Fruit fly (Drosophila melanogaster) whole organism, embryonic: ENCODE measurements around the gene srl.
A peak's percentile ranks its signal among the peaks of the same experiment; 100 is the strongest.

Experiments used
- Blimp-1 ChIP-seq: fragments of 200-800 bp; sonication (Bioruptor generic); optimal IDR thresholded peaks from 3 replicates; lab custom pipeline; 2018; ENCODE audit warnings: missing biosample characterization, missing genetic modification characterization, mild to moderate bottlenecking, moderate library complexity, missing genetic modification reagents
- CG10147 ChIP-seq: fragments of 200-800 bp; sonication (Bioruptor generic); optimal IDR thresholded peaks from 2 replicates; lab custom pipeline; 2019; ENCODE audit warnings: missing biosample characterization, mild to moderate bottlenecking, missing genetic modification characterization, moderate library complexity
- CG1024 ChIP-seq: fragments of 200-800 bp; sonication (Bioruptor generic); IDR thresholded peaks from 2 replicates; pipeline ENCODE4 v1.3.6; 2022; ENCODE audit warnings: missing biosample characterization, missing genetic modification characterization
- CG11560 ChIP-seq: fragments of 200-800 bp; sonication (Bioruptor generic); IDR thresholded peaks from 3 replicates; pipeline ENCODE4 v1.3.6; 2022; ENCODE audit warnings: missing biosample characterization, missing genetic modification characterization
- CG13424 ChIP-seq: fragments of 200-800 bp; sonication (Bioruptor generic); optimal IDR thresholded peaks from 2 replicates; lab custom pipeline; 2019; ENCODE audit warnings: missing biosample characterization, mild to moderate bottlenecking, missing genetic modification characterization, moderate library complexity
- CG15479 ChIP-seq: fragments of 200-800 bp; sonication (Bioruptor generic); optimal IDR thresholded peaks from 3 replicates; lab custom pipeline; 2019; ENCODE audit warnings: missing biosample characterization, mild to moderate bottlenecking, missing genetic modification characterization, moderate library complexity
- CG16815 ChIP-seq: fragments of 200-800 bp; sonication (Bioruptor generic); optimal IDR thresholded peaks from 3 replicates; lab custom pipeline; 2017; ENCODE audit warnings: missing biosample characterization, mild to moderate bottlenecking, missing genetic modification characterization
- CG17186 ChIP-seq: fragments of 200-800 bp; sonication (Bioruptor generic); optimal IDR thresholded peaks from 3 replicates; lab custom pipeline; 2017; ENCODE audit warnings: missing biosample characterization, missing genetic modification reagents, missing genetic modification characterization
- CG17612 ChIP-seq: fragments of 200-800 bp; sonication (Bioruptor generic); IDR thresholded peaks from 2 replicates; pipeline ENCODE4 v1.3.6; 2022; ENCODE audit warnings: missing biosample characterization, missing genetic modification characterization
- CG17829 ChIP-seq: fragments of 200-800 bp; optimal IDR thresholded peaks from 2 replicates; lab custom pipeline; 2019; ENCODE audit warnings: missing biosample characterization, mild to moderate bottlenecking, missing genetic modification characterization, moderate library complexity
- CG17912 ChIP-seq: fragments of 200-800 bp; sonication (Bioruptor generic); optimal IDR thresholded peaks from 2 replicates; lab custom pipeline; 2018; ENCODE audit warnings: missing biosample characterization, mild to moderate bottlenecking, missing genetic modification characterization
- CG18011 ChIP-seq: fragments of 200-800 bp; sonication (Bioruptor generic); optimal IDR thresholded peaks from 2 replicates; lab custom pipeline; 2017; ENCODE audit warnings: missing biosample characterization, missing genetic modification characterization, mild to moderate bottlenecking, moderate library complexity, missing genotype
- CG2129 ChIP-seq: fragments of 200-800 bp; sonication (Bioruptor generic); IDR thresholded peaks from 2 replicates; pipeline ENCODE4 v1.3.6; 2022; ENCODE audit warnings: missing biosample characterization, missing genetic modification characterization; ENCODE audit not compliant: partially characterized antibody
- CG3995 ChIP-seq: fragments of 200-800 bp; sonication (Bioruptor generic); optimal IDR thresholded peaks from 3 replicates; lab custom pipeline; 2016; ENCODE audit warnings: missing biosample characterization, missing genetic modification characterization
- CG4854 ChIP-seq: fragments of 200-800 bp; sonication (Bioruptor generic); optimal IDR thresholded peaks from 2 replicates; lab custom pipeline; 2016; ENCODE audit warnings: missing biosample characterization, missing genetic modification characterization, inconsistent platforms
- CG6272 ChIP-seq: fragments of 200-800 bp; sonication (Bioruptor generic); IDR thresholded peaks from 2 replicates; pipeline ENCODE4 v1.3.6; 2022; ENCODE audit warnings: missing biosample characterization, missing genetic modification characterization
- CG6689 ChIP-seq: fragments of 200-800 bp; sonication (Bioruptor generic); IDR thresholded peaks from 2 replicates; pipeline ENCODE4 v1.3.6; 2022; ENCODE audit warnings: missing biosample characterization, missing genetic modification characterization
- CG6791 ChIP-seq: fragments of 200-800 bp; sonication (Bioruptor generic); IDR thresholded peaks from 3 replicates; pipeline ENCODE4 v1.3.6; 2022; ENCODE audit warnings: missing biosample characterization, missing genetic modification characterization; ENCODE audit not compliant: partially characterized antibody
- CG8290 ChIP-seq, 3 experiments: fragments of 200-800 bp; sonication (Bioruptor generic); optimal IDR thresholded peaks; 2 replicates each; lab custom pipeline; 2016 to 2019; ENCODE audit warnings: missing biosample characterization in 3 of 3, missing genetic modification characterization in 3 of 3, mild to moderate bottlenecking in 2 of 3, moderate library complexity in 1 of 3
- CG9609 ChIP-seq: fragments of 200-800 bp; sonication (Bioruptor generic); optimal IDR thresholded peaks from 3 replicates; lab custom pipeline; 2016; ENCODE audit warnings: missing biosample characterization, missing genetic modification characterization
- D19B ChIP-seq: fragments of 200-800 bp; sonication (Bioruptor generic); optimal IDR thresholded peaks from 2 replicates; lab custom pipeline; 2017; ENCODE audit warnings: missing biosample characterization, mild to moderate bottlenecking, missing genetic modification characterization
- Dip3 ChIP-seq: fragments of 200-800 bp; sonication (Bioruptor generic); optimal IDR thresholded peaks from 3 replicates; lab custom pipeline; 2016; ENCODE audit warnings: missing biosample characterization, missing genetic modification characterization
- Ets97D ChIP-seq: fragments of 200-800 bp; sonication (Bioruptor generic); optimal IDR thresholded peaks from 3 replicates; lab custom pipeline; 2016; ENCODE audit warnings: missing biosample characterization, missing genetic modification characterization
- Gug ChIP-seq: fragments of 200-800 bp; sonication (Bioruptor generic); IDR thresholded peaks from 4 replicates; pipeline ENCODE4 v1.3.6; 2022; ENCODE audit warnings: missing biosample characterization, missing genetic modification characterization
- HLH54F ChIP-seq: fragments of 200-800 bp; sonication (Bioruptor generic); optimal IDR thresholded peaks from 3 replicates; lab custom pipeline; 2016; ENCODE audit warnings: missing biosample characterization, missing genetic modification characterization
- HmgD ChIP-seq: fragments of 200-800 bp; sonication (Bioruptor generic); optimal IDR thresholded peaks from 3 replicates; lab custom pipeline; 2016; ENCODE audit warnings: missing biosample characterization, missing genetic modification characterization
- Kr ChIP-seq: fragments of 200-800 bp; sonication (Bioruptor generic); optimal IDR thresholded peaks from 2 replicates; lab custom pipeline; 2017; ENCODE audit warnings: missing biosample characterization, mild to moderate bottlenecking, missing genetic modification characterization
- Poxn ChIP-seq: fragments of 200-800 bp; sonication (Bioruptor generic); IDR thresholded peaks from 2 replicates; pipeline ENCODE4 v1.3.6; 2022; ENCODE audit warnings: missing biosample characterization, missing genetic modification characterization
- Side ChIP-seq: fragments of 200-800 bp; sonication (Bioruptor generic); optimal IDR thresholded peaks from 2 replicates; lab custom pipeline; 2016; ENCODE audit warnings: missing biosample characterization, missing genetic modification characterization
- Sry-β ChIP-seq: fragments of 200-800 bp; sonication (Bioruptor generic); optimal IDR thresholded peaks from 2 replicates; lab custom pipeline; 2018; ENCODE audit warnings: missing biosample characterization, mild to moderate bottlenecking, missing genetic modification characterization, moderate library complexity
- Vsx1 ChIP-seq: fragments of 200-800 bp; sonication (Bioruptor generic); optimal IDR thresholded peaks from 2 replicates; lab custom pipeline; 2017; ENCODE audit warnings: missing biosample characterization, mild to moderate bottlenecking, missing genetic modification characterization, missing genetic modification reagents
- Xbp1 ChIP-seq: fragments of 200-800 bp; sonication (Bioruptor generic); optimal IDR thresholded peaks from 3 replicates; lab custom pipeline; 2016; ENCODE audit warnings: missing biosample characterization, mild to moderate bottlenecking, missing genetic modification characterization
- Xrp1 ChIP-seq: fragments of 200-800 bp; sonication (Bioruptor generic); IDR thresholded peaks from 2 replicates; pipeline ENCODE4 v1.3.6; 2022; ENCODE audit warnings: missing biosample characterization, missing genetic modification characterization
- bcd ChIP-seq: fragments of 200-800 bp; sonication (Bioruptor generic); optimal IDR thresholded peaks from 2 replicates; lab custom pipeline; 2017; ENCODE audit warnings: missing biosample characterization, mild to moderate bottlenecking, missing genetic modification characterization
- dysf ChIP-seq: fragments of 200-800 bp; sonication (Bioruptor generic); IDR thresholded peaks from 3 replicates; pipeline ENCODE4 v1.3.6; 2022; ENCODE audit warnings: missing biosample characterization, missing genetic modification characterization
- ems ChIP-seq: fragments of 200-800 bp; sonication (Bioruptor generic); optimal IDR thresholded peaks from 3 replicates; lab custom pipeline; 2016; ENCODE audit warnings: missing biosample characterization, missing genetic modification characterization
- gt ChIP-seq: fragments of 200-800 bp; sonication (Bioruptor generic); IDR thresholded peaks from 2 replicates; pipeline ENCODE4 v1.3.6; 2022; ENCODE audit warnings: missing biosample characterization, missing genetic modification characterization
- lilli ChIP-seq: fragments of 200-800 bp; sonication (Bioruptor generic); optimal IDR thresholded peaks from 3 replicates; lab custom pipeline; 2016; ENCODE audit warnings: missing biosample characterization, missing genetic modification characterization
- lola ChIP-seq, 3 experiments: fragments of >200 bp in 2 of 3; fragments of 200-800 bp in 1 of 3; sonication (Bioruptor generic) in 1 of 3; optimal IDR thresholded peaks; 2 replicates each; lab custom pipeline; 2017 to 2019; ENCODE audit warnings: missing biosample characterization in 3 of 3, missing genetic modification characterization in 3 of 3, mild to moderate bottlenecking in 1 of 3, moderate library complexity in 1 of 3
- onecut ChIP-seq: fragments of 200-800 bp; sonication (Bioruptor generic); IDR thresholded peaks from 2 replicates; pipeline ENCODE4 v1.3.6; 2022; ENCODE audit warnings: missing biosample characterization, missing genetic modification characterization
- otp ChIP-seq: fragments of 200-800 bp; sonication (Bioruptor generic); IDR thresholded peaks from 3 replicates; pipeline ENCODE4, ENCODE4 v1.3.6; 2022; ENCODE audit warnings: missing biosample characterization, missing genetic modification characterization
- phol ChIP-seq: fragments of 200-800 bp; sonication (Bioruptor generic); optimal IDR thresholded peaks from 3 replicates; lab custom pipeline; 2018; ENCODE audit warnings: missing biosample characterization, mild to moderate bottlenecking, missing genetic modification characterization, moderate library complexity
- ro ChIP-seq: fragments of 200-800 bp; sonication (Bioruptor generic); IDR thresholded peaks from 2 replicates; pipeline ENCODE4 v1.3.6; 2022; ENCODE audit warnings: missing biosample characterization, missing genetic modification characterization
- sob ChIP-seq: fragments of 200-800 bp; sonication (Bioruptor generic); IDR thresholded peaks from 2 replicates; pipeline ENCODE4 v1.3.6; 2022; ENCODE audit warnings: missing biosample characterization, missing genetic modification characterization
- sr ChIP-seq: fragments of 200-800 bp; sonication (Bioruptor generic); IDR thresholded peaks from 3 replicates; pipeline ENCODE4 v1.3.6; 2022; ENCODE audit warnings: missing biosample characterization, missing genetic modification characterization
- stwl ChIP-seq: fragments of 200-800 bp; sonication (Bioruptor generic); optimal IDR thresholded peaks from 3 replicates; lab custom pipeline; 2018; ENCODE audit warnings: missing biosample characterization, mild to moderate bottlenecking, missing genetic modification characterization, moderate library complexity
- tgo ChIP-seq: fragments of 200-800 bp; sonication (Bioruptor generic); IDR thresholded peaks from 3 replicates; pipeline ENCODE4 v1.3.6; 2022; ENCODE audit warnings: missing biosample characterization, missing genetic modification characterization
- tll ChIP-seq, 2 experiments: fragments of 200-800 bp in 1 of 2; fragments of >200 bp in 1 of 2; sonication (Bioruptor generic) in 1 of 2; optimal IDR thresholded peaks; 2 replicates each; lab custom pipeline; 2017 to 2019; ENCODE audit warnings: missing biosample characterization in 2 of 2, missing genetic modification characterization in 2 of 2, mild to moderate bottlenecking in 1 of 2, moderate library complexity in 1 of 2
- twi ChIP-seq: fragments of 200-800 bp; optimal IDR thresholded peaks from 2 replicates; lab custom pipeline; 2019; ENCODE audit warnings: missing biosample characterization, mild to moderate bottlenecking, missing genetic modification characterization, moderate library complexity
- zfh2 ChIP-seq: fragments of 200-800 bp; sonication (Bioruptor generic); optimal IDR thresholded peaks from 2 replicates; lab custom pipeline; 2016; ENCODE audit warnings: missing biosample characterization, missing genetic modification characterization

Gene srl

DNA sequence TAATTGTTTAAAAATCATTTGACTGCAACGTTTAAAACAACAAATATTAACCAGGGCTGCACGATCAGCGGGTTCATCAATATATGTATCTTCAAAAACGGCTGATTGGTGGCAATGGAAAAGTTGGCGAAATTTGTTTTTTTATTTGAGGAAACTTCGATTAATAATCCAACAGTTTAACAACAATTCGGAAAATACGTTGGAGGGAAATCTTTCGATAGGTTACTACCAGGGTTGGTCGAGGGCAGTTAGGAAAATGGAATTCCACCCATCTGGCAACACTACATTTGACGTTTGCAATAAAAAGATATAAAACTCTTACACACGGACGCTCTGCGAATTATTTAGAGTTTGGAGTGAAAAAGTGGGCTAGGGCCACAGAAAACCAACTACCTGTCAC is 8.0 kb upstream of the srl start, which contains the start of the genes Lipt2 and CG14650 (continued):
- TF ChIP-seq bcd = peak; percentile 33
- TF ChIP-seq sob (GFP tag; lab: Robert Waterston, UW) = 0 out of 2 replicates have a peak, but pooled peaks have one; percentile 45
- peak; percentile 81 for TF ChIP-seq CG18011 (GFP tag; lab: Kevin White, UChicago)
- TF ChIP-seq Vsx1 (GFP tag; lab: Kevin White, UChicago) = no peak
- TF ChIP-seq CG6689 (GFP tag; lab: Robert Waterston, UW) = peak; percentile 55
- TF ChIP-seq otp (GFP tag; lab: Robert Waterston, UW) = 0 out of 3 replicates have a peak, but pooled peaks have one; percentile 38
- peak; percentile 17 for TF ChIP-seq CG4854 (GFP tag; lab: Kevin White, UChicago)
- no peak for TF ChIP-seq CG1024 (GFP tag; lab: Robert Waterston, UW)
- TF ChIP-seq lilli (GFP tag; lab: Kevin White, UChicago) = peak; percentile 85
- TF ChIP-seq tgo (GFP tag; lab: Robert Waterston, UW) = no peak; the same call in 2 of the 3 replicates
- peak; percentile 62 for TF ChIP-seq CG13424 (tag; lab: Kevin White, UChicago)
- no peak for TF ChIP-seq CG16815 (GFP tag; lab: Kevin White, UChicago)
- peak; percentile 40; the same call in 1 of the 2 replicates for TF ChIP-seq CG6272 (GFP tag; lab: Robert Waterston, UW)
- TF ChIP-seq phol (tag; lab: Kevin White, UChicago) = peak; percentile 81
- peak; percentile 59 for TF ChIP-seq Side (GFP tag; lab: Kevin White, UChicago)
- peak; percentile 48 for TF ChIP-seq ems (GFP tag; lab: Kevin White, UChicago)
- no peak for TF ChIP-seq Blimp-1 (GFP tag; lab: Kevin White, UChicago)
- peak; percentile 75 for TF ChIP-seq Xbp1 (GFP tag; lab: Kevin White, UChicago)
- peak; percentile 46 for TF ChIP-seq Dip3 (GFP tag; lab: Kevin White, UChicago)
- TF ChIP-seq stwl (tag; lab: Kevin White, UChicago) = peak; percentile 65
- TF ChIP-seq Kr = no peak
- TF ChIP-seq twi (tag; lab: Kevin White, UChicago) = peak; percentile 22
- peak; percentile 76 for TF ChIP-seq HLH54F (GFP tag; lab: Kevin White, UChicago)
- TF ChIP-seq dysf = no peak
- no peak for TF ChIP-seq gt (GFP tag; lab: Robert Waterston, UW)
- TF ChIP-seq Poxn (GFP tag; lab: Robert Waterston, UW) = no peak
- TF ChIP-seq tll (GFP tag; optimal IDR thresholded peaks at IDR 0.05; lab: Kevin White, UChicago) = peak in 1 of 2 experiments; percentile 58
- peak; percentile 52 for TF ChIP-seq CG17186
- TF ChIP-seq CG15479 (GFP tag; lab: Kevin White, UChicago) = no peak
- TF ChIP-seq lola (GFP tag; optimal IDR thresholded peaks at IDR 0.05; lab: Kevin White, UChicago) = peak in 1 of 3 experiments; percentile 52
- TF ChIP-seq HmgD (GFP tag; lab: Kevin White, UChicago) = peak; percentile 54
- TF ChIP-seq CG17612 = no peak
- no peak for TF ChIP-seq Sry-β
- TF ChIP-seq ro (GFP tag; lab: Robert Waterston, UW) = no peak
- no peak for TF ChIP-seq CG8290 (GFP tag; optimal IDR thresholded peaks at IDR 0.05; lab: Kevin White, UChicago)
- TF ChIP-seq CG8290 (tag; optimal IDR thresholded peaks at IDR 0.05; lab: Kevin White, UChicago) = no peak
- TF ChIP-seq CG6791 (GFP tag; lab: Robert Waterston, UW) = peak; percentile 49; the same call in 1 of the 3 replicates
- no peak for TF ChIP-seq CG11560 (tag; lab: Robert Waterston, UW)
- peak; percentile 1 for TF ChIP-seq CG17912
- TF ChIP-seq zfh2 (GFP tag; lab: Kevin White, UChicago) = peak; percentile 80
- no peak for TF ChIP-seq D19B (GFP tag; lab: Kevin White, UChicago)
- TF ChIP-seq CG10147 (GFP tag; lab: Kevin White, UChicago) = peak; percentile 58
- TF ChIP-seq Gug (GFP tag; lab: Robert Waterston, UW) = 0 out of 4 replicates have a peak, but pooled peaks have one; percentile 46
- TF ChIP-seq Ets97D (GFP tag; lab: Kevin White, UChicago) = peak; percentile 78
- TF ChIP-seq onecut (GFP tag; lab: Robert Waterston, UW) = no peak
- 0 out of 2 replicates have a peak, but pooled peaks have one; percentile 36 for TF ChIP-seq Xrp1 (GFP tag; lab: Robert Waterston, UW)
- peak; percentile 66 for TF ChIP-seq CG17829 (tag; lab: Kevin White, UChicago)
- TF ChIP-seq CG9609 (GFP tag; lab: Kevin White, UChicago) = peak; percentile 70
- peak; percentile 31 for TF ChIP-seq CG3995
- TF ChIP-seq CG2129 (GFP tag; lab: Robert Waterston, UW) = peak; percentile 26; the same call in 1 of the 2 replicates
- TF ChIP-seq sr (GFP tag; lab: Robert Waterston, UW) = no peak
